Worm (Caenorhabditis elegans) whole organism, midembryonic: ENCODE data around the gene F57F4.1.

ENCODE experiments used
- T22C8.4 ChIP-seq: fragments of 200-800 bp; sonication (Bioruptor generic); IDR thresholded peaks from 2 replicates; pipeline ENCODE4 v1.3.6; 2022; ENCODE audit warnings: missing genetic modification characterization, missing compliant biosample characterization
- flt-1 ChIP-seq: fragments of 200-800 bp; sonication (Bioruptor generic); IDR thresholded peaks from 2 replicates; pipeline ENCODE4 v1.3.6; 2022; ENCODE audit warnings: missing genetic modification characterization, missing compliant biosample characterization
- tab-1 ChIP-seq: fragments of 200-800 bp; sonication (Bioruptor generic); IDR thresholded peaks from 2 replicates; pipeline ENCODE4 v1.3.6; 2022; ENCODE audit warnings: missing genetic modification characterization, missing compliant biosample characterization
- ztf-23 ChIP-seq: fragments of 200-800 bp; sonication (Bioruptor generic); IDR thresholded peaks from 2 replicates; pipeline ENCODE4 v1.3.6; 2022; ENCODE audit warnings: missing genetic modification reagents, missing genetic modification characterization, missing compliant biosample characterization

ce11 chrV:6348133-6348532 is 42.1 kb upstream of the F57F4.1 start:
- no peak for TF ChIP-seq flt-1 (GFP tag; lab: Robert Waterston, UW)
- no peak for TF ChIP-seq T22C8.4 (GFP tag; lab: Robert Waterston, UW)
- no peak for TF ChIP-seq tab-1
- TF ChIP-seq ztf-23 (GFP tag; lab: Robert Waterston, UW): no peak
